Worm (Caenorhabditis elegans): ENCODE data around the gene glb-33.
A peak's percentile ranks its signal among the peaks of the same experiment; 100 is the strongest.

Gene glb-33

DNA sequence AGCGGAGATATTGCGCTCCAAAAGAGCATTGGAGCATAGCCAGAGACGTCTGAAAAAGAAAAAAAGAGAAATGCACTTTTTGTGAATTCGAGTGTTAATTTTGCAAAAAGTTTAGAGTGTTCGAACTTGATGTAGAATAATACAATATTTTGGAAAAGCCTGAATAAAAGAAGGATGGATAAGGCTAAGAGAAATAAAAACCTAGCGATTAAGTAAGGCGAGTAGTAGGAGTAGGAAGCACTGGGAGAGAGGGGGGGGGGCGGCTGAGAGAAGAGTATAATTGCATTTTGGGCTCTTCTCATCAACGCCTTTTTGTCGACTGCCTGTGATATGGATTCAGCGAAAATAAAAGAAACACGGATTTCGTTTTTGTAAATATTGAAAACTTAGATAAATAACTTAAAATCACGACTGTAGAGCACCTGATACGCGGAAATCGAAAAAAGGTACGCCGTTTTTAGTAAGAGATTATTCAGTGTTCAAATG lies 34.0 kb upstream of the glb-33 start, which contains the start of gene F16B3.3:
F16B3.3 (minus strand) TSS at position 51 of the 486 bp plus-strand sequence.
- no peak for TF ChIP-seq lim-6 (tag; optimal IDR thresholded peaks at IDR 0.05)
- TF ChIP-seq unc-42 (tag; optimal IDR thresholded peaks at IDR 0.05): peak; percentile 58

DNA sequence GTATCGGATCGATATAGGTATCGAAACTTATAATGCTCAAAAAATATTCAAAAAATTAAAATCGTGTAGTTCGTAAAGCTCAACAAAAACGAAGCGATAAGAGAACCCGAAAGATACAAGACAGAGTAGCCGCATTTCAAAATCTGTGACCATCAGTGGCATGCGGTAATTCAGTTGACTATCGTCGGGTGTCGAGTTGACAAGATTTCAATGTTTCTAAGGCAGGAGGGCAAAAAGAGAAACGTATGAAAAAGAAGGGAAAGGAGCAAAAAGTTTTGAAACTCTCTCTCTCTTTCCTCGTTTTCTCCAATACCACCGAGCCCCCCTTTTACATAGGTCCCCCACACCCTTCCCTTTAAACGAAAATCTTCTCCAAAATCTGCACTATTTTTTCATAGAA lies 30.1 kb upstream of the glb-33 start:
- TF ChIP-seq unc-42 (tag; optimal IDR thresholded peaks at IDR 0.05): peak; percentile 60
- no peak for TF ChIP-seq fkh-10 (GFP tag; optimal IDR thresholded peaks at IDR 0.05)
- no peak for TF ChIP-seq ets-4 (tag; optimal IDR thresholded peaks at IDR 0.05)
- no peak for TF ChIP-seq elt-4 (tag; optimal IDR thresholded peaks at IDR 0.05)
- TF ChIP-seq ceh-45 (GFP tag; IDR thresholded peaks at IDR 0.05): no peak
- no peak for TF ChIP-seq sox-2 (GFP tag; IDR thresholded peaks at IDR 0.05)
- TF ChIP-seq K09A11.1 (tag; optimal IDR thresholded peaks at IDR 0.05; ENCODE audit: insufficient read depth): no peak

DNA sequence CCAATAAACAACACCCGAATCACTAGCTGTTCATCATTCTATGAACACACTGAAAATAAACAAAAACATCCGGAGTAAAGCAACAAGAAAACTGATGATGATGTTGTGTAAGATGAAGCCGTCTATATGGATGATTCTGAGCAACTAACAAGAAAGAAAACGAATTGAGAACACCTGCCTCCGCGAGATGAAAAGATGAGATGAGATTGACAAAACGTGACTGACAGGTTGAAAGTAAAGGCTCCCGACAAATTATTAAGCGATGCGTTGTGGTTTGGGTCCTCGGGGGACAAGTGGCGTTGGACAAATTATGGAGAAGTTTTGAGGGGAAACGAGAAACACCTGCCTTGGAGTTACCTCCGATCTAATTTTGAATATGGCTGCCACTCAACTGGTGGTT lies 25.9 kb upstream of the glb-33 start:
- TF ChIP-seq ceh-45 (GFP tag; IDR thresholded peaks at IDR 0.05) (no peak), ceh-19 (GFP tag; optimal IDR thresholded peaks at IDR 0.05) (no peak), pat-9 (tag; optimal IDR thresholded peaks at IDR 0.05) (no peak), pax-1 (tag; optimal IDR thresholded peaks at IDR 0.05) (no peak), unc-55 (GFP tag; optimal IDR thresholded peaks at IDR 0.05) (peak; percentile 78)

DNA sequence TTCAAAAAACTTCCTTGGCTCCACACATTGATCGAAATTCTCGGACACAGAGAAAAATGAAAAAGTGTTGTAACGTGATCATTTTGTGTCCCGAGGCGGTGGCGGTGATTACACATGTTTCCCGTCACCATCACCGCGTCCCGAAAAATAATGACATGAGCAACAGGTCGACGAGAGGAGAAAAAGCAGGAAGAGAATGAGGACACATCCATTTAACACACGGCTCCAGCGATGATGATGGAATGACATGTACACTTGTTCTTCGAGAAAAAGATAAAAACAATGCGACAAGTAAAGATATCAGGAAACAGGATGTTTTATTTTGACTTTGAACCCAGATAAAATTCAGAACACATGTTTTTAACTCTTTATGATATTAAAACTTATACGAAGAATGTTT lies 24.6 kb upstream of the glb-33 start:
- no peak for TF ChIP-seq ceh-45 (GFP tag; IDR thresholded peaks at IDR 0.05)
- TF ChIP-seq ama-1 (optimal IDR thresholded peaks at IDR 0.05): no peak
- peak; percentile 11 for TF ChIP-seq ceh-18 (tag; optimal IDR thresholded peaks at IDR 0.05)
- TF ChIP-seq unc-55 (GFP tag; optimal IDR thresholded peaks at IDR 0.05): peak; percentile 40

DNA sequence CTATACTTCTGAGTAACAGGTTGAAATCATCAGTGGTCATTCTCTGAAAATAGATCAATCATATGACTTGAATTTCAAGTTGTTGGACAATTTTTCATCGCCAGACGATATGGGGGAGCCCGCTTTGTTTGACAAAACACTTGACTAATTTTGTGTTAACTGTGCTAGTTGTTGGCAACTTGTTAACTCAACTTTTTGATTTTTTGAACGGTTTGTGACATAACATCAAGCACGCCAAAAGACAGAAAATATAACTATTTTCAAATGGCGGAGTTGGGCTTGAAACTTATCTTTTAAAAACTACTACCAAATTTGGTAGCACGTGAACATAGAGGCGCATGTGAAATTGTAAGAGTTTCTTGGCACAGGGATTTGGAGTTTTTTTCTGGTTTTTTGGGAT lies 16.0 kb upstream of the glb-33 start:
- TF ChIP-seq elt-4 (tag; optimal IDR thresholded peaks at IDR 0.05): no peak
- no peak for TF ChIP-seq pha-2 (tag; optimal IDR thresholded peaks at IDR 0.05)

DNA sequence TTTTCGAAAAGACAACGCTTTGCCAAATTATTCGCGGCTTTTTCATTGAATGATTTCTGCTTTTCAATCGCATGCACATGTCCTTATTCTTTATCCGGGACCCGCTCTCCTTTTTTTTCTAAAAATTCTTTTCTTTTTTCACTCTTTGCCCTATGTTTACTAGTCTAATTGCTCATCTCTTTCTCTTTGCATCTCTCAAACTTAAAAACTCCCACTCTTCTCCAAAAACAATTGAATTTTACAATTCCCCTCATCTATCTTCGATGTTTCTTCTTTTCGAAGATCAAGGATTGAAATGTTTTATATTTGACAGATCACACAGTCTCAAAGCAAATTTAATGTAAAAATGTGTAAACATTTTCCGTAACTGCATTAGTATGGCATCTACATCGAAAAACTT lies 14.2 kb upstream of the glb-33 start:
- TF ChIP-seq pat-9 (tag; optimal IDR thresholded peaks at IDR 0.05) (no peak), pha-2 (tag; optimal IDR thresholded peaks at IDR 0.05) (no peak), elt-4 (tag; optimal IDR thresholded peaks at IDR 0.05) (no peak), hlh-6 (tag; optimal IDR thresholded peaks at IDR 0.05) (no peak), ahr-1 (tag; optimal IDR thresholded peaks at IDR 0.05) (no peak), ceh-19 (GFP tag; optimal IDR thresholded peaks at IDR 0.05) (no peak), elt-2 (tag; optimal IDR thresholded peaks at IDR 0.05) (no peak), ceh-2 (tag; optimal IDR thresholded peaks at IDR 0.05) (no peak), F13H6.1 (tag; optimal IDR thresholded peaks at IDR 0.05) (no peak), mec-3 (tag; optimal IDR thresholded peaks at IDR 0.05; ENCODE audit: borderline replicate concordance) (no peak), dve-1 (tag; optimal IDR thresholded peaks at IDR 0.05) (no peak), fax-1 (tag; optimal IDR thresholded peaks at IDR 0.05) (no peak), odd-2 (tag; optimal IDR thresholded peaks at IDR 0.05) (no peak), C38D4.7 (GFP tag; optimal IDR thresholded peaks at IDR 0.05) (no peak), ref-2 (tag; optimal IDR thresholded peaks at IDR 0.05) (no peak)

DNA sequence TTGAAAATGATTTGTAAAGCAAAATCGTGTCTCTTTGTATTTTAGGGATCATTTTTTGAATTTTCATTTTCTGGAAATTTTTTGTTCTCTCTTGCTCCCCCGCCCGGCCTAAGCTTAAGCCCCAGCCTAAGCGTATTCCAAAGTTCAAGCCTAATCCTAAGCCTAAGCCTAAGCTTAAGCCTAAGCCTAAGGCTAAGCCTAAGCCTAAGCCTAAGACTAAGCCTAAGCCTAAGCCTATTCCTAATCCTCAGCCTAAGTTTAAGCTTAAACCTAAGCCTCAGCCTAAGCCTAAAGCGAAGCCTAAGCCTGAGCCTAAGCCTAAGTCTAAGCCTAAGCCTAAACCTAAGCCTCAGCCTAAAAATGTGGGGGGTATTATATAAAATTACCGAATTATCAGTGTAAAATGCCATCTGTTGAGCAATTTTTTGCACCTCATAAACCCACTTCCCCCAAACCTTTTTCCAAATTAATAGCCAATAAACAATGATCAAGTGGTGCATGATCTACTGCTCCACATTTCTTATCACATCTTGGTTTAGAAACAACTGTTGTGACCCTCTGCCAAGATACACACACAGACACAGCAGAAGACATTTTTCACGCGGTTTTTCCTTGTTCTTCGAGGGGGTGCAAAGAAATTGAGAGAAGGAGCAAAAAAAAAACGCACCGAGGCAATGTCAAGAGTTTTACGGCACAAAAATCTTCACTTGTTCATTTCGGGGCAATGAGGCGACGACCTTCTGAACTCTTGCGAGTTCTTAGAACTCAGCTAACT lies 10.5 kb upstream of the glb-33 start:
- TF ChIP-seq ttx-3 (tag; optimal IDR thresholded peaks at IDR 0.05): no peak
- TF ChIP-seq lin-11 (tag; optimal IDR thresholded peaks at IDR 0.05): no peak
- peak; percentile 94 for TF ChIP-seq dve-1 (tag; optimal IDR thresholded peaks at IDR 0.05)
- no peak for TF ChIP-seq ztf-16 (tag; optimal IDR thresholded peaks at IDR 0.05)
- no peak for TF ChIP-seq pqm-1 (tag; optimal IDR thresholded peaks at IDR 0.05)
- no peak for TF ChIP-seq ceh-45 (GFP tag; IDR thresholded peaks at IDR 0.05)
- TF ChIP-seq ceh-34 (tag; optimal IDR thresholded peaks at IDR 0.05): no peak
- no peak for TF ChIP-seq sox-2 (GFP tag; IDR thresholded peaks at IDR 0.05)
- no peak for TF ChIP-seq dmd-4 (tag; optimal IDR thresholded peaks at IDR 0.05; ENCODE audit: borderline replicate concordance)
